Fruit fly (Drosophila melanogaster): ENCODE data around the gene gcm2.

The gcm2 gene

dm6 chr2L:9567398-9567856 lies 40.9 kb upstream of the gcm2 start (continued):
- peak; percentile 99 for TF ChIP-seq CG11723 (GFP tag; optimal IDR thresholded peaks at IDR 0.05)
- peak; percentile 99 for TF ChIP-seq otp (GFP tag; IDR thresholded peaks at IDR 0.05)
- peak; percentile 98 for TF ChIP-seq CG10147 (GFP tag; optimal IDR thresholded peaks at IDR 0.05)
- TF ChIP-seq mam (GFP tag; optimal IDR thresholded peaks at IDR 0.05): peak; percentile 85
- TF ChIP-seq zen (tag; optimal IDR thresholded peaks at IDR 0.05): peak; percentile 71
- TF ChIP-seq CG17186 (GFP tag; optimal IDR thresholded peaks at IDR 0.05): peak; percentile 91
- peak; percentile 90 for TF ChIP-seq tio (GFP tag; optimal IDR thresholded peaks at IDR 0.05)
- TF ChIP-seq Antp (GFP tag; optimal IDR thresholded peaks at IDR 0.05): peak; percentile 86
- TF ChIP-seq CG3847 (GFP tag; IDR thresholded peaks at IDR 0.05): peak; percentile 90
- peak; percentile 92 to 97 for TF ChIP-seq Hr51 (GFP tag; optimal IDR thresholded peaks at IDR 0.05)
- TF ChIP-seq CG7556 (GFP tag; optimal IDR thresholded peaks at IDR 0.05): peak; percentile 94
- TF ChIP-seq CG11696 (GFP tag; IDR thresholded peaks at IDR 0.05): peak; percentile 91
- TF ChIP-seq CG2889 (GFP tag; IDR thresholded peaks at IDR 0.05): peak; percentile 63; the same call in 2 of the 3 replicates
- peak in 1 of 3 experiments; percentile 65 for TF ChIP-seq lola (GFP tag; optimal IDR thresholded peaks at IDR 0.05)
- TF ChIP-seq gcm (GFP tag; optimal IDR thresholded peaks at IDR 0.05): peak; percentile 99
- TF ChIP-seq hth (optimal IDR thresholded peaks at IDR 0.05): no peak
- TF ChIP-seq CG16813 (GFP tag; IDR thresholded peaks at IDR 0.05; ENCODE audit: partially characterized antibody): no peak
- TF ChIP-seq C15 (GFP tag; IDR thresholded peaks at IDR 0.05): peak; percentile 95
- peak; percentile 65 for TF ChIP-seq CG13287 (GFP tag; IDR thresholded peaks at IDR 0.05; ENCODE audit: partially characterized antibody)
- peak; percentile 91 for TF ChIP-seq CG17802 (tag; optimal IDR thresholded peaks at IDR 0.05)
- peak; percentile 26 for TF ChIP-seq CG15696 (tag; optimal IDR thresholded peaks at IDR 0.05)
- no peak for TF ChIP-seq mld (GFP tag; IDR thresholded peaks at IDR 0.05; ENCODE audit: partially characterized antibody)
- peak; percentile 96 for TF ChIP-seq NC2β (GFP tag; optimal IDR thresholded peaks at IDR 0.05)
- peak; percentile 45; the same call in 1 of the 3 replicates for TF ChIP-seq CG34224 (GFP tag; IDR thresholded peaks at IDR 0.05; ENCODE audit: partially characterized antibody)
- peak; percentile 79 for TF ChIP-seq bab2 (GFP tag; optimal IDR thresholded peaks at IDR 0.05)
- TF ChIP-seq CG10274 (GFP tag; optimal IDR thresholded peaks at IDR 0.05): peak; percentile 95
- TF ChIP-seq CG1832 (GFP tag; optimal IDR thresholded peaks at IDR 0.05): no peak
- TF ChIP-seq CG10543 (GFP tag; optimal IDR thresholded peaks at IDR 0.05): peak; percentile 99
- no peak for TF ChIP-seq ab (GFP tag; optimal IDR thresholded peaks at IDR 0.05)
- TF ChIP-seq Rfx (GFP tag; IDR thresholded peaks at IDR 0.05): peak; percentile 98
- no peak for TF ChIP-seq Sin3A (optimal IDR thresholded peaks at IDR 0.05)
- peak; percentile 84 for TF ChIP-seq Ssrp (tag; optimal IDR thresholded peaks at IDR 0.05)
- TF ChIP-seq CG2129 (GFP tag; IDR thresholded peaks at IDR 0.05; ENCODE audit: partially characterized antibody): no peak
- TF ChIP-seq CrebB (tag; optimal IDR thresholded peaks at IDR 0.05): peak; percentile 99
- TF ChIP-seq Nf-YB (GFP tag; optimal IDR thresholded peaks at IDR 0.05): peak; percentile 87
- peak; percentile 42 for TF ChIP-seq Hmx (GFP tag; optimal IDR thresholded peaks at IDR 0.05)
- TF ChIP-seq Taf1 (GFP tag; IDR thresholded peaks at IDR 0.05): peak; percentile 70
- TF ChIP-seq CG11398 (GFP tag; optimal IDR thresholded peaks at IDR 0.05): peak; percentile 97
- TF ChIP-seq stc (GFP tag; IDR thresholded peaks at IDR 0.05): peak; percentile 98
- peak; percentile 92 for TF ChIP-seq CG7372 (GFP tag; IDR thresholded peaks at IDR 0.05)
- no peak for TF ChIP-seq dan (GFP tag; IDR thresholded peaks at IDR 0.05)
- peak; percentile 95 for TF ChIP-seq Six4 (GFP tag; optimal IDR thresholded peaks at IDR 0.05)
- peak; percentile 37 for TF ChIP-seq pnt (GFP tag; optimal IDR thresholded peaks at IDR 0.05)
- TF ChIP-seq CG16815 (GFP tag; optimal IDR thresholded peaks at IDR 0.05): no peak
- TF ChIP-seq Sox100B (GFP tag; optimal IDR thresholded peaks at IDR 0.05): peak; percentile 98
- peak; percentile 88 for TF ChIP-seq CG14710 (tag; optimal IDR thresholded peaks at IDR 0.05)
- peak; percentile 95 for TF ChIP-seq emc (GFP tag; optimal IDR thresholded peaks at IDR 0.05)
- TF ChIP-seq fd102C (GFP tag; optimal IDR thresholded peaks at IDR 0.05): peak; percentile 89
- peak; percentile 100 for TF ChIP-seq mirr (GFP tag; optimal IDR thresholded peaks at IDR 0.05)
- TF ChIP-seq Gug (GFP tag; IDR thresholded peaks at IDR 0.05): peak; percentile 65; the same call in 3 of the 4 replicates

Data from whole organism, embryonic.